Worm (Caenorhabditis elegans) whole organism, mixed stage, embryonic: ENCODE measurements around the gene sel-1.

Experiments
- M03D4.4 ChIP-seq: sonication (generic microtip); optimal IDR thresholded peaks from 2 replicates; lab custom pipeline; 2017; ENCODE audit warnings: mild to moderate bottlenecking, missing genetic modification characterization, missing compliant biosample characterization
- bed-3 ChIP-seq: fragments of 200-800 bp; sonication (Bioruptor generic); optimal IDR thresholded peaks from 3 replicates; lab custom pipeline; 2018; ENCODE audit warnings: mild to moderate bottlenecking, missing genetic modification characterization, moderate library complexity, missing compliant biosample characterization
- blmp-1 ChIP-seq: fragments of 150-350 bp; optimal IDR thresholded peaks from 2 replicates; lab custom pipeline; 2014; ENCODE audit warnings: missing biosample characterization, missing genetic modification characterization
- ceh-39 ChIP-seq: fragments of 150-350 bp; optimal IDR thresholded peaks from 2 replicates; lab custom pipeline; 2014; ENCODE audit warnings: missing biosample characterization, missing genetic modification characterization
- ceh-43 ChIP-seq: fragments of 200-800 bp; sonication (Bioruptor generic); optimal IDR thresholded peaks from 2 replicates; lab custom pipeline; 2018; ENCODE audit warnings: mild to moderate bottlenecking, missing genetic modification characterization, moderate library complexity, missing compliant biosample characterization
- ces-1 ChIP-seq: fragments of 150-350 bp; optimal IDR thresholded peaks from 2 replicates; lab custom pipeline; 2014; ENCODE audit warnings: missing biosample characterization, missing genetic modification reagents, missing genetic modification characterization
- cnd-1 ChIP-seq: fragments of 200-800 bp; sonication (Bioruptor generic); optimal IDR thresholded peaks from 2 replicates; lab custom pipeline; 2018; ENCODE audit warnings: mild to moderate bottlenecking, missing genetic modification characterization, missing compliant biosample characterization
- drap-1 ChIP-seq: fragments of 200-800 bp; sonication (Bioruptor generic); optimal IDR thresholded peaks from 3 replicates; lab custom pipeline; 2018; ENCODE audit warnings: mild to moderate bottlenecking, missing genetic modification characterization, missing compliant biosample characterization
- elt-1 ChIP-seq: sonication (generic microtip); optimal IDR thresholded peaks from 2 replicates; lab custom pipeline; 2017; ENCODE audit warnings: missing genetic modification characterization, mild to moderate bottlenecking, missing compliant biosample characterization, antibody characterized with exemption, moderate library complexity, borderline replicate concordance; ENCODE audit not compliant: insufficient read depth
- elt-3 ChIP-seq: fragments of 150-350 bp; optimal IDR thresholded peaks from 2 replicates; lab custom pipeline; 2014; ENCODE audit warnings: missing biosample characterization, missing genetic modification characterization
- flh-1 ChIP-seq: fragments of 200-800 bp; sonication (Bioruptor generic); optimal IDR thresholded peaks from 2 replicates; lab custom pipeline; 2018; ENCODE audit warnings: mild to moderate bottlenecking, missing genetic modification characterization, moderate library complexity, missing compliant biosample characterization
- ham-2 ChIP-seq: fragments of 200-800 bp; sonication (Bioruptor generic); optimal IDR thresholded peaks from 2 replicates; lab custom pipeline; 2018; ENCODE audit warnings: mild to moderate bottlenecking, missing genetic modification characterization, missing compliant biosample characterization
- hlh-1 ChIP-seq: fragments of 150-350 bp; optimal IDR thresholded peaks from 2 replicates; lab custom pipeline; 2014; ENCODE audit warnings: missing biosample characterization, missing genetic modification reagents, missing genetic modification characterization
- lin-13 ChIP-seq: fragments of 150-350 bp; optimal IDR thresholded peaks from 2 replicates; lab custom pipeline; 2014; ENCODE audit warnings: missing biosample characterization, missing genetic modification characterization
- mep-1 ChIP-seq: fragments of 150-350 bp; optimal IDR thresholded peaks from 2 replicates; lab custom pipeline; 2017; ENCODE audit warnings: missing biosample characterization, missing genetic modification reagents, missing genetic modification characterization, inconsistent platforms
- mls-2 ChIP-seq: sonication (generic microtip); optimal IDR thresholded peaks from 2 replicates; lab custom pipeline; 2016; ENCODE audit warnings: mild to moderate bottlenecking, missing genetic modification characterization, moderate library complexity, missing compliant biosample characterization
- nhr-12 ChIP-seq: fragments of 150-350 bp; optimal IDR thresholded peaks from 2 replicates; lab custom pipeline; 2014; ENCODE audit warnings: missing biosample characterization, missing genetic modification characterization
- nhr-2 ChIP-seq: fragments of 150-350 bp; optimal IDR thresholded peaks from 2 replicates; lab custom pipeline; 2014; ENCODE audit warnings: missing biosample characterization, missing genetic modification characterization
- nhr-28 ChIP-seq: fragments of 150-350 bp; optimal IDR thresholded peaks from 2 replicates; lab custom pipeline; 2014; ENCODE audit warnings: missing biosample characterization, missing genetic modification characterization
- nhr-76 ChIP-seq: sonication (generic microtip); optimal IDR thresholded peaks from 2 replicates; lab custom pipeline; 2017; ENCODE audit warnings: missing biosample characterization, missing genetic modification characterization
- pha-4 ChIP-seq: fragments of 150-350 bp; optimal IDR thresholded peaks from 2 replicates; lab custom pipeline; 2018; ENCODE audit warnings: missing biosample characterization, missing genetic modification reagents, missing genetic modification characterization
- sem-2 ChIP-seq: fragments of 200-800 bp; sonication (Bioruptor generic); optimal IDR thresholded peaks from 2 replicates; lab custom pipeline; 2018; ENCODE audit warnings: mild to moderate bottlenecking, missing genetic modification characterization, missing compliant biosample characterization
- snpc-4 ChIP-seq: fragments of 150-350 bp; optimal IDR thresholded peaks from 2 replicates; lab custom pipeline; 2014; ENCODE audit warnings: missing biosample characterization, missing genetic modification characterization
- sptf-1 ChIP-seq: sonication (generic microtip); optimal IDR thresholded peaks from 2 replicates; lab custom pipeline; 2017; ENCODE audit warnings: mild to moderate bottlenecking, missing genetic modification characterization, moderate library complexity, missing compliant biosample characterization
- tbx-8 ChIP-seq: fragments of 200-800 bp; sonication (Bioruptor generic); optimal IDR thresholded peaks from 2 replicates; lab custom pipeline; 2018; ENCODE audit warnings: mild to moderate bottlenecking, missing genetic modification characterization, moderate library complexity, missing compliant biosample characterization
- unc-120 ChIP-seq: sonication (generic microtip); optimal IDR thresholded peaks from 2 replicates; lab custom pipeline; 2017; ENCODE audit warnings: missing genetic modification characterization, missing compliant biosample characterization; ENCODE audit not compliant: poor library complexity, severe bottlenecking
- unc-62 ChIP-seq: fragments of 150-350 bp; optimal IDR thresholded peaks from 2 replicates; lab custom pipeline; 2014; ENCODE audit warnings: missing biosample characterization, missing genetic modification reagents, missing genetic modification characterization
- zip-8 ChIP-seq: fragments of 150-350 bp; optimal IDR thresholded peaks from 2 replicates; lab custom pipeline; 2014; ENCODE audit warnings: missing biosample characterization, missing genetic modification characterization
- ztf-11 ChIP-seq: fragments of 150-350 bp; optimal IDR thresholded peaks from 2 replicates; lab custom pipeline; 2014; ENCODE audit warnings: missing biosample characterization, missing genetic modification characterization

sel-1 gene

DNA sequence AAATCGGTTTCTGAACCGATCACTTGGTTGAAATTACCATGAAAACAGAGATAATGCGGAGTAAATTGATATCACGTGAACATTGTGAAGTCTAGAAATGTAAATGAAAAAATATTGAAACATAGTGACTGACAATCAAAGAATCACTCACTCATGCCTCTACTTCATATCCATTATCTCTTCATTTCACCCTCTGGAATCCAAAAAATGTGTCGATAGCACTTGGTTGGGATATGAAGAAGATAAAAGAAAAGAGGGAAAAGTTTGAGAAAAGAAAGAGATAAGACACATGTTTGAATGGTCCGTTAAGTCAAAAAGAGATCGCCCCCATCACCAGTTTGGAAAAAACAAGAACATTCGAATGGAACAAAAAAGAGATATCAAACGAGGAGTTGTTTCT, 42.8 kb upstream of the sel-1 start:
- TF ChIP-seq flh-1 (GFP tag; lab: Kevin White, UChicago) (no peak), unc-120 (tag; lab: Kevin White, UChicago) (peak; percentile 70), elt-1 (tag; lab: Kevin White, UChicago) (no peak), ceh-39 (tag; lab: Kevin White, UChicago) (no peak), sptf-1 (tag; lab: Kevin White, UChicago) (no peak), sem-2 (GFP tag; lab: Kevin White, UChicago) (no peak), pha-4 (no peak), zip-8 (tag; lab: Kevin White, UChicago) (no peak), hlh-1 (peak; percentile 47), tbx-8 (GFP tag; lab: Kevin White, UChicago) (no peak), nhr-12 (tag; lab: Kevin White, UChicago) (no peak), elt-3 (tag; lab: Kevin White, UChicago) (no peak), ces-1 (GFP tag; lab: Kevin White, UChicago) (no peak), unc-62 (GFP tag; lab: Kevin White, UChicago) (peak; percentile 74), ceh-43 (GFP tag; lab: Kevin White, UChicago) (no peak)

ce11 chrV:12518770-12519169, 41.8 kb upstream of the sel-1 start:
- TF ChIP-seq nhr-28: no peak
- peak; percentile 93 for TF ChIP-seq hlh-1
- no peak for TF ChIP-seq nhr-76 (tag; lab: Kevin White, UChicago)
- no peak for TF ChIP-seq mep-1 (tag; lab: Kevin White, UChicago)
- TF ChIP-seq unc-120 (tag; lab: Kevin White, UChicago): peak; percentile 84
- no peak for TF ChIP-seq sem-2 (GFP tag; lab: Kevin White, UChicago)
- peak; percentile 79 for TF ChIP-seq unc-62 (GFP tag; lab: Kevin White, UChicago)

- TF ChIP-seq snpc-4 (tag; lab: Kevin White, UChicago): no peak
- TF ChIP-seq unc-62 (GFP tag; lab: Kevin White, UChicago): peak; percentile 76
- peak; percentile 24 for TF ChIP-seq hlh-1
These were observed 37.2 kb upstream of the sel-1 start for ce11 chrV:12523356-12523755.

DNA sequence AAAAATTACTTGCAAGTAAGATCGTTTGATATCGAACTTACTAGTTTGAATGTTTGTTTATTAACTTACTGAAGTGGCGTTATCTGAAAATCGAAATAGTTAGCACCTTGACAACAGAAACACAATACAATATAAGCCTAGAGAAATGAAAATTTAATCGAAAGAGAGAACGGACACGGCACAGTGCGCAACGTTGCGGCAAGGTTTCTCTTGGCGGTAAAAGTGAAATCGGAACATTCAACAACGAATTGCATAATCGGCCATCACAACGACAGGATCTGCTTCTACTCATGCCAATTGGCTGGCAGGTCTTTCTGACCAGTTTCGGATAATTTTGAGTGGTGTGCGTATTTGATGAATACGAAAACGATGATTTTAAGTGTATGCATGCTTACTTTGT, 35.0 kb upstream of the sel-1 start, which contains the start of gene dyf-4:
TSS of gene dyf-4 (minus strand) at position 213 of the 400 bp plus-strand sequence.
- TF ChIP-seq blmp-1 (tag; lab: Kevin White, UChicago) (peak; percentile 73), drap-1 (GFP tag; lab: Kevin White, UChicago) (no peak), M03D4.4 (tag; lab: Kevin White, UChicago) (no peak)

- TF ChIP-seq cnd-1: no peak
- no peak for TF ChIP-seq zip-8 (tag; lab: Kevin White, UChicago)
- no peak for TF ChIP-seq sem-2 (GFP tag; lab: Kevin White, UChicago)
- no peak for TF ChIP-seq ceh-43 (GFP tag; lab: Kevin White, UChicago)
- TF ChIP-seq lin-13: no peak
- TF ChIP-seq pha-4: no peak
- TF ChIP-seq ztf-11 (tag; lab: Kevin White, UChicago): no peak
- TF ChIP-seq ces-1 (GFP tag; lab: Kevin White, UChicago): no peak
- no peak for TF ChIP-seq elt-1 (tag; lab: Kevin White, UChicago)
- TF ChIP-seq unc-120 (tag; lab: Kevin White, UChicago): no peak
- TF ChIP-seq bed-3 (GFP tag; lab: Kevin White, UChicago): no peak
- TF ChIP-seq nhr-76 (tag; lab: Kevin White, UChicago): no peak
- TF ChIP-seq nhr-2 (tag; lab: Kevin White, UChicago): no peak
- no peak for TF ChIP-seq snpc-4 (tag; lab: Kevin White, UChicago)
These were observed 34.4 kb upstream of the sel-1 start for ce11 chrV:12526124-12526523.

- no peak for TF ChIP-seq ham-2 (GFP tag; lab: Kevin White, UChicago)
- no peak for TF ChIP-seq sptf-1 (tag; lab: Kevin White, UChicago)
- TF ChIP-seq mep-1 (tag; lab: Kevin White, UChicago): no peak
- no peak for TF ChIP-seq mls-2 (tag; lab: Kevin White, UChicago)
- TF ChIP-seq nhr-12 (tag; lab: Kevin White, UChicago): no peak
- TF ChIP-seq cnd-1: no peak
- no peak for TF ChIP-seq ces-1 (GFP tag; lab: Kevin White, UChicago)
- TF ChIP-seq unc-120 (tag; lab: Kevin White, UChicago): no peak
- TF ChIP-seq, all 35 proteins: peak for 0
These were observed 33.8 kb upstream of the sel-1 start, which contains the start of gene F45D3.1 for ce11 chrV:12526758-12527157. Gene F45D3.1 (plus strand): TSS chrV:12527058.
